Worm (Caenorhabditis elegans) whole organism, young adult: Measurements from ENCODE around the gene bbs-5.

Experiments used
- B0019.2 ChIP-seq: fragments of 200-800 bp; sonication (Bioruptor generic); conservative IDR thresholded peaks from 2 replicates; pipeline ENCODE4 v1.3.6; 2022; ENCODE audit warnings: missing genetic modification reagents, missing genetic modification characterization, missing compliant biosample characterization
- B0035.1 ChIP-seq: sonication (generic microtip); optimal IDR thresholded peaks from 2 replicates; lab custom pipeline; 2016; ENCODE audit warnings: missing genetic modification characterization, mild to moderate bottlenecking, missing compliant biosample characterization, missing genotype, missing genetic modification reagents
- F23B12.7 ChIP-seq: sonication (generic microtip); optimal IDR thresholded peaks from 2 replicates; lab custom pipeline; 2017; ENCODE audit warnings: missing genetic modification characterization, mild to moderate bottlenecking, missing compliant biosample characterization, antibody characterized with exemption, moderate library complexity; ENCODE audit not compliant: insufficient read depth
- F33H1.4 ChIP-seq: fragments of 200-800 bp; sonication (Bioruptor generic); IDR thresholded peaks from 2 replicates; pipeline ENCODE4 v1.3.6; 2022; ENCODE audit warnings: missing genetic modification reagents, missing genetic modification characterization, missing compliant biosample characterization
- F37B4.10 ChIP-seq: fragments of 200-800 bp; sonication (Bioruptor generic); IDR thresholded peaks from 2 replicates; pipeline ENCODE4 v1.3.6; 2022; ENCODE audit warnings: missing genetic modification characterization, missing compliant biosample characterization
- F39B2.1 ChIP-seq: fragments of 200-800 bp; sonication (Bioruptor generic); IDR thresholded peaks from 2 replicates; pipeline ENCODE4 v1.3.6; 2022; ENCODE audit warnings: missing genetic modification reagents, missing genetic modification characterization, missing compliant biosample characterization
- F49E8.2 ChIP-seq: sonication (generic microtip); optimal IDR thresholded peaks from 3 replicates; lab custom pipeline; 2017; ENCODE audit warnings: missing genetic modification characterization, mild to moderate bottlenecking, missing compliant biosample characterization, antibody characterized with exemption, moderate library complexity; ENCODE audit not compliant: insufficient read depth
- T26A5.8 ChIP-seq: sonication (generic microtip); optimal IDR thresholded peaks from 2 replicates; lab custom pipeline; 2016; ENCODE audit warnings: missing genetic modification characterization, missing compliant biosample characterization
- Y56A3A.18 ChIP-seq: fragments of 200-800 bp; sonication (Bioruptor generic); IDR thresholded peaks from 2 replicates; pipeline ENCODE4 v1.3.6; 2022; ENCODE audit warnings: missing genetic modification reagents, missing genetic modification characterization, missing compliant biosample characterization
- Y79H2A.3 ChIP-seq: fragments of 200-800 bp; sonication (Bioruptor generic); conservative IDR thresholded peaks from 2 replicates; pipeline ENCODE4 v1.3.6; 2022; ENCODE audit warnings: missing genetic modification reagents, missing genetic modification characterization, missing compliant biosample characterization
- attf-5 ChIP-seq: fragments of 200-800 bp; sonication (Bioruptor generic); optimal IDR thresholded peaks from 2 replicates; lab custom pipeline; 2018; ENCODE audit warnings: mild to moderate bottlenecking, missing genetic modification characterization, missing compliant biosample characterization
- ccch-3 ChIP-seq: fragments of 200-800 bp; sonication (Bioruptor generic); optimal IDR thresholded peaks from 2 replicates; lab custom pipeline; 2018; ENCODE audit warnings: mild to moderate bottlenecking, missing genetic modification characterization, missing compliant biosample characterization
- ceh-100 ChIP-seq: fragments of 200-800 bp; sonication (Bioruptor generic); IDR thresholded peaks from 2 replicates; pipeline ENCODE4 v1.3.6; 2022; ENCODE audit warnings: missing genetic modification reagents, missing genetic modification characterization, missing compliant biosample characterization
- dox-1 ChIP-seq: fragments of 200-800 bp; sonication (Bioruptor generic); IDR thresholded peaks from 2 replicates; pipeline ENCODE4 v1.3.6; 2022; ENCODE audit warnings: missing genetic modification reagents, missing genetic modification characterization, missing compliant biosample characterization
- dpl-1 ChIP-seq: fragments of 150-350 bp; optimal IDR thresholded peaks from 2 replicates; lab custom pipeline; 2014; ENCODE audit warnings: missing biosample characterization, missing genetic modification reagents, missing genetic modification characterization
- ekl-4 ChIP-seq: fragments of 200-800 bp; sonication (Bioruptor generic); IDR thresholded peaks from 2 replicates; pipeline ENCODE4 v1.3.6; 2022; ENCODE audit warnings: missing genetic modification reagents, missing genetic modification characterization, missing compliant biosample characterization
- him-1 ChIP-seq: sonication (generic microtip); optimal IDR thresholded peaks from 2 replicates; lab custom pipeline; 2016; ENCODE audit warnings: missing genotype, missing genetic modification reagents, missing genetic modification characterization, missing compliant biosample characterization
- lin-26 ChIP-seq: fragments of 200-800 bp; sonication (Bioruptor generic); IDR thresholded peaks from 2 replicates; pipeline ENCODE4 v1.3.6; 2022; ENCODE audit warnings: missing genetic modification reagents, missing genetic modification characterization, missing compliant biosample characterization
- lin-35 ChIP-seq, 3 experiments: fragments of 150-350 bp in 2 of 3; sonication (generic microtip) in 1 of 3; optimal IDR thresholded peaks; 2 replicates each; lab custom pipeline; 2014 to 2018; ENCODE audit warnings: missing biosample characterization in 3 of 3, missing genetic modification characterization in 3 of 3, missing genetic modification reagents in 3 of 3
- lin-40 ChIP-seq: sonication (generic microtip); optimal IDR thresholded peaks from 2 replicates; lab custom pipeline; 2016; ENCODE audit warnings: missing genetic modification characterization, mild to moderate bottlenecking, missing compliant biosample characterization, missing genotype, missing genetic modification reagents
- lsy-27 ChIP-seq: sonication (generic microtip); optimal IDR thresholded peaks from 2 replicates; lab custom pipeline; 2017; ENCODE audit warnings: missing genetic modification characterization, mild to moderate bottlenecking, missing compliant biosample characterization, antibody characterized with exemption, missing genotype, borderline replicate concordance; ENCODE audit not compliant: insufficient read depth
- mxl-1 ChIP-seq: sonication (generic microtip); optimal IDR thresholded peaks from 2 replicates; lab custom pipeline; 2016; ENCODE audit warnings: missing genetic modification characterization, missing compliant biosample characterization
- nfya-1 ChIP-seq: sonication (generic microtip); optimal IDR thresholded peaks from 2 replicates; lab custom pipeline; 2017; ENCODE audit warnings: antibody characterized with exemption, missing compliant biosample characterization, missing genetic modification characterization, borderline replicate concordance; ENCODE audit not compliant: insufficient read depth
- nhr-179 ChIP-seq: sonication (generic microtip); optimal IDR thresholded peaks from 2 replicates; lab custom pipeline; 2016; ENCODE audit warnings: mild to moderate bottlenecking, missing genetic modification characterization, missing compliant biosample characterization
- rec-8 ChIP-seq, 2 experiments: sonication (generic microtip); optimal IDR thresholded peaks; 2 replicates each; lab custom pipeline; 2016; ENCODE audit warnings: mild to moderate bottlenecking in 2 of 2, missing genetic modification characterization in 2 of 2, missing genetic modification reagents in 2 of 2, missing genotype in 2 of 2, missing biosample characterization in 1 of 2, missing compliant biosample characterization in 1 of 2, moderate library complexity in 1 of 2
- repo-1 ChIP-seq: sonication (generic microtip); optimal IDR thresholded peaks from 2 replicates; lab custom pipeline; 2017; ENCODE audit warnings: mild to moderate bottlenecking, missing genetic modification characterization, missing compliant biosample characterization
- rpc-1 ChIP-seq, 2 experiments: fragments of 150-350 bp in 1 of 2; sonication (generic microtip) in 1 of 2; optimal IDR thresholded peaks; 2 replicates each; lab custom pipeline; 2014 to 2018; ENCODE audit warnings: missing biosample characterization in 1 of 2, missing genetic modification characterization in 1 of 2, missing genetic modification reagents in 1 of 2, missing genotype in 1 of 2
- sdz-38 ChIP-seq: sonication (generic microtip); optimal IDR thresholded peaks from 2 replicates; lab custom pipeline; 2016; ENCODE audit warnings: missing genotype, missing genetic modification characterization, missing compliant biosample characterization
- snpc-4 ChIP-seq, 5 experiments: fragments of 150-350 bp in 1 of 5; sonication (generic microtip) in 4 of 5; optimal IDR thresholded peaks; 2 replicates each; lab custom pipeline; 2014 to 2018; ENCODE audit warnings: missing genetic modification characterization in 5 of 5, missing biosample characterization in 3 of 5, antibody characterized with exemption in 2 of 5, mild to moderate bottlenecking in 2 of 5, missing compliant biosample characterization in 2 of 5, missing genotype in 2 of 5, moderate library complexity in 2 of 5, missing genetic modification reagents in 1 of 5
- somi-1 ChIP-seq: fragments of 200-800 bp; sonication (Bioruptor generic); optimal IDR thresholded peaks from 2 replicates; lab custom pipeline; 2018; ENCODE audit warnings: mild to moderate bottlenecking, missing genetic modification characterization, missing compliant biosample characterization
- tbx-9 ChIP-seq: sonication (generic microtip); optimal IDR thresholded peaks from 2 replicates; lab custom pipeline; 2016; ENCODE audit warnings: borderline replicate concordance, missing genetic modification characterization, inconsistent platforms, missing compliant biosample characterization
- zfh-2 ChIP-seq: fragments of 200-800 bp; sonication (Bioruptor generic); conservative IDR thresholded peaks from 2 replicates; pipeline ENCODE4 v1.3.6; 2022; ENCODE audit warnings: missing genetic modification reagents, missing genetic modification characterization, missing compliant biosample characterization

bbs-5 gene

ce11 chrIII:10294837-10295236, 33.3 kb upstream of the bbs-5 start, which contains the start of gene vglu-2:
Gene vglu-2 (plus strand): TSS chrIII:10295137.
- TF ChIP-seq zfh-2 (GFP tag; lab: Robert Waterston, UW) (no peak), B0035.1 (no peak), rec-8 (tag; optimal IDR thresholded peaks at IDR 0.05; lab: Kevin White, UChicago) (no peak), snpc-4 (GFP tag; optimal IDR thresholded peaks at IDR 0.05; lab: Kevin White, UChicago) (no peak), snpc-4 (tag; optimal IDR thresholded peaks at IDR 0.05; lab: Kevin White, UChicago) (peak in 2 of 4 experiments; percentile 29 to 56), ekl-4 (GFP tag; lab: Robert Waterston, UW) (no peak), F33H1.4 (GFP tag; lab: Robert Waterston, UW) (no peak)

ce11 chrIII:10293946-10294345, 32.4 kb upstream of the bbs-5 start:
- TF ChIP-seq T26A5.8: no peak
- no peak for TF ChIP-seq dpl-1
- TF ChIP-seq ceh-100 (GFP tag; lab: Robert Waterston, UW): no peak
- TF ChIP-seq F23B12.7 (tag; lab: Kevin White, UChicago): no peak
- no peak for TF ChIP-seq B0019.2 (GFP tag; lab: Robert Waterston, UW)
- TF ChIP-seq attf-5 (GFP tag; lab: Kevin White, UChicago): no peak
- TF ChIP-seq rpc-1 (optimal IDR thresholded peaks at IDR 0.05; lab: Kevin White, UChicago): no peak
- no peak for TF ChIP-seq rpc-1 (tag; optimal IDR thresholded peaks at IDR 0.05; lab: Kevin White, UChicago)
- no peak for TF ChIP-seq ekl-4 (GFP tag; lab: Robert Waterston, UW)
- no peak for TF ChIP-seq F49E8.2 (tag; lab: Kevin White, UChicago)
- TF ChIP-seq nhr-179 (tag; lab: Kevin White, UChicago): no peak
- no peak for TF ChIP-seq mxl-1 (tag; lab: Kevin White, UChicago)
- TF ChIP-seq dox-1 (GFP tag; lab: Robert Waterston, UW): no peak
- no peak for TF ChIP-seq Y56A3A.18
- no peak for TF ChIP-seq somi-1 (GFP tag; lab: Kevin White, UChicago)
- no peak for TF ChIP-seq F37B4.10 (GFP tag; lab: Robert Waterston, UW)
- TF ChIP-seq him-1 (tag; lab: Kevin White, UChicago): no peak
- TF ChIP-seq ccch-3 (GFP tag; lab: Kevin White, UChicago): no peak
- TF ChIP-seq tbx-9 (tag; lab: Kevin White, UChicago): no peak
- TF ChIP-seq F39B2.1 (GFP tag; lab: Robert Waterston, UW): no peak

ce11 chrIII:10293362-10293761, 31.8 kb upstream of the bbs-5 start:
- no peak for TF ChIP-seq lsy-27 (tag; lab: Kevin White, UChicago)
- TF ChIP-seq snpc-4 (GFP tag; optimal IDR thresholded peaks at IDR 0.05; lab: Kevin White, UChicago): no peak
- peak in 1 of 4 experiments; percentile 23 for TF ChIP-seq snpc-4 (tag; optimal IDR thresholded peaks at IDR 0.05; lab: Kevin White, UChicago)
- peak; percentile 3 for TF ChIP-seq lin-40 (tag; lab: Kevin White, UChicago)
- TF ChIP-seq tbx-9 (tag; lab: Kevin White, UChicago): no peak
- no peak for TF ChIP-seq Y79H2A.3 (GFP tag; lab: Robert Waterston, UW)
- no peak for TF ChIP-seq sdz-38 (tag; lab: Kevin White, UChicago)
- TF ChIP-seq dpl-1: no peak
- no peak for TF ChIP-seq nfya-1 (tag; lab: Kevin White, UChicago)
- TF ChIP-seq F33H1.4 (GFP tag; lab: Robert Waterston, UW): no peak
- 0 out of 2 replicates have a peak, but pooled peaks have one; percentile 8 for TF ChIP-seq lin-26 (GFP tag; lab: Robert Waterston, UW)
- no peak for TF ChIP-seq lin-35 (GFP tag; optimal IDR thresholded peaks at IDR 0.05; lab: Kevin White, UChicago)
- TF ChIP-seq him-1 (tag; lab: Kevin White, UChicago): no peak
- TF ChIP-seq repo-1: no peak
